Fruit fly (Drosophila melanogaster) whole organism, embryonic: ENCODE data around the gene CG1136.

Source experiments
- Abd-B ChIP-seq: fragments of 200-800 bp; sonication (Bioruptor generic); optimal IDR thresholded peaks from 2 replicates; lab custom pipeline; 2018; ENCODE audit warnings: missing biosample characterization, mild to moderate bottlenecking, missing genetic modification characterization, moderate library complexity
- B-H2 ChIP-seq: fragments of 200-800 bp; sonication (Bioruptor generic); optimal IDR thresholded peaks from 2 replicates; lab custom pipeline; 2018; ENCODE audit warnings: missing biosample characterization, mild to moderate bottlenecking, missing genetic modification characterization
- CG10979 ChIP-seq: fragments of 200-800 bp; sonication (Bioruptor generic); optimal IDR thresholded peaks from 2 replicates; lab custom pipeline; 2018; ENCODE audit warnings: missing biosample characterization, mild to moderate bottlenecking, missing genetic modification characterization, moderate library complexity
- CG12659 ChIP-seq: fragments of 200-800 bp; sonication (Bioruptor generic); optimal IDR thresholded peaks from 3 replicates; lab custom pipeline; 2017; ENCODE audit warnings: mild to moderate bottlenecking, missing biosample characterization, missing genetic modification reagents, missing genetic modification characterization
- CG12744 ChIP-seq: fragments of 200-800 bp; sonication (Bioruptor generic); optimal IDR thresholded peaks from 2 replicates; lab custom pipeline; 2016; ENCODE audit warnings: missing biosample characterization, missing genetic modification characterization
- CG13123 ChIP-seq: fragments of 200-800 bp; sonication (Bioruptor generic); optimal IDR thresholded peaks from 2 replicates; lab custom pipeline; 2016; ENCODE audit warnings: missing biosample characterization, missing genetic modification characterization
- CG13296 ChIP-seq: fragments of 200-800 bp; sonication (Bioruptor generic); optimal IDR thresholded peaks from 3 replicates; lab custom pipeline; 2018; ENCODE audit warnings: missing biosample characterization, mild to moderate bottlenecking, missing genetic modification characterization
- CG14014 ChIP-seq: fragments of 200-800 bp; sonication (Bioruptor generic); IDR thresholded peaks from 2 replicates; pipeline ENCODE4 v1.3.6; 2022; ENCODE audit warnings: missing biosample characterization, missing genetic modification characterization
- CG15601 ChIP-seq: fragments of 200-800 bp; sonication (Bioruptor generic); optimal IDR thresholded peaks from 3 replicates; lab custom pipeline; 2019; ENCODE audit warnings: missing biosample characterization, mild to moderate bottlenecking, missing genetic modification characterization, moderate library complexity
- CG18262 ChIP-seq: fragments of 200-800 bp; optimal IDR thresholded peaks from 3 replicates; lab custom pipeline; 2019; ENCODE audit warnings: missing biosample characterization, mild to moderate bottlenecking, missing genetic modification characterization, moderate library complexity
- CG1832 ChIP-seq: fragments of 200-800 bp; sonication (Bioruptor generic); optimal IDR thresholded peaks from 2 replicates; lab custom pipeline; 2017; ENCODE audit warnings: missing biosample characterization, mild to moderate bottlenecking, missing genetic modification characterization, inconsistent platforms
- CG2712 ChIP-seq: fragments of 200-800 bp; optimal IDR thresholded peaks from 3 replicates; lab custom pipeline; 2019; ENCODE audit warnings: missing biosample characterization, mild to moderate bottlenecking, missing genetic modification characterization, moderate library complexity
- CG2875 ChIP-seq: fragments of 200-800 bp; sonication (Bioruptor generic); optimal IDR thresholded peaks from 2 replicates; lab custom pipeline; 2017; ENCODE audit warnings: missing biosample characterization, mild to moderate bottlenecking, missing genetic modification characterization, missing genetic modification reagents
- CG31365 ChIP-seq: fragments of 200-800 bp; sonication (Bioruptor generic); optimal IDR thresholded peaks from 2 replicates; lab custom pipeline; 2018; ENCODE audit warnings: missing biosample characterization, mild to moderate bottlenecking, missing genetic modification characterization
- CG31441 ChIP-seq: fragments of 200-800 bp; sonication (Bioruptor generic); IDR thresholded peaks from 2 replicates; pipeline ENCODE4 v1.3.6; 2022; ENCODE audit warnings: missing biosample characterization, missing genetic modification characterization
- CG3281 ChIP-seq: fragments of 200-800 bp; sonication (Bioruptor generic); optimal IDR thresholded peaks from 3 replicates; lab custom pipeline; 2017; ENCODE audit warnings: missing biosample characterization, mild to moderate bottlenecking, missing genetic modification characterization
- CG5245 ChIP-seq: fragments of 200-800 bp; sonication (Bioruptor generic); optimal IDR thresholded peaks from 3 replicates; lab custom pipeline; 2016; ENCODE audit warnings: missing biosample characterization, missing genetic modification characterization
- CG6765 ChIP-seq: fragments of 200-800 bp; sonication (Bioruptor generic); optimal IDR thresholded peaks from 3 replicates; lab custom pipeline; 2017; ENCODE audit warnings: missing biosample characterization, mild to moderate bottlenecking, missing genetic modification characterization
- CG7987 ChIP-seq: fragments of 200-800 bp; sonication (Bioruptor generic); optimal IDR thresholded peaks from 2 replicates; lab custom pipeline; 2018; ENCODE audit warnings: missing biosample characterization, mild to moderate bottlenecking, missing genetic modification characterization, moderate library complexity
- CHES-1-like ChIP-seq: fragments of 200-800 bp; sonication (Bioruptor generic); optimal IDR thresholded peaks from 2 replicates; lab custom pipeline; 2016; ENCODE audit warnings: missing biosample characterization, missing genetic modification characterization
- H15 ChIP-seq: fragments of 200-800 bp; sonication (Bioruptor generic); IDR thresholded peaks from 3 replicates; pipeline ENCODE4 v1.3.6; 2022; ENCODE audit warnings: missing biosample characterization, missing genetic modification characterization
- HLH4C ChIP-seq: fragments of 200-800 bp; sonication (Bioruptor generic); IDR thresholded peaks from 3 replicates; pipeline ENCODE4 v1.3.6; 2022; ENCODE audit warnings: missing biosample characterization, missing genetic modification characterization; ENCODE audit not compliant: partially characterized antibody
- NFAT ChIP-seq: fragments of 200-800 bp; sonication (Bioruptor generic); IDR thresholded peaks from 2 replicates; pipeline ENCODE4 v1.3.6; 2022; ENCODE audit warnings: missing biosample characterization, missing genetic modification characterization
- Nf-YB ChIP-seq: fragments of 200-800 bp; sonication (Bioruptor generic); optimal IDR thresholded peaks from 3 replicates; lab custom pipeline; 2019; ENCODE audit warnings: missing biosample characterization, mild to moderate bottlenecking, missing genetic modification characterization, moderate library complexity
- NfI ChIP-seq: fragments of 200-800 bp; sonication (Bioruptor generic); optimal IDR thresholded peaks from 3 replicates; lab custom pipeline; 2018; ENCODE audit warnings: missing biosample characterization, mild to moderate bottlenecking, missing genetic modification characterization, moderate library complexity
- Ptx1 ChIP-seq: fragments of 200-800 bp; sonication (Bioruptor generic); IDR thresholded peaks from 2 replicates; pipeline ENCODE4 v1.3.6; 2022; ENCODE audit warnings: missing biosample characterization, missing genetic modification characterization
- Sox100B ChIP-seq: fragments of 200-800 bp; sonication (Bioruptor generic); optimal IDR thresholded peaks from 3 replicates; lab custom pipeline; 2018; ENCODE audit warnings: missing biosample characterization, mild to moderate bottlenecking, missing genetic modification characterization
- Sox102F ChIP-seq: fragments of 200-800 bp; sonication (Bioruptor generic); optimal IDR thresholded peaks from 2 replicates; lab custom pipeline; 2018; ENCODE audit warnings: missing biosample characterization, mild to moderate bottlenecking, missing genetic modification characterization, moderate library complexity
- Tbp ChIP-seq: fragments of >200 bp; optimal IDR thresholded peaks from 2 replicates; lab custom pipeline; 2018; ENCODE audit warnings: missing biosample characterization, missing genetic modification characterization
- Vsx1 ChIP-seq: fragments of 200-800 bp; sonication (Bioruptor generic); optimal IDR thresholded peaks from 2 replicates; lab custom pipeline; 2017; ENCODE audit warnings: missing biosample characterization, mild to moderate bottlenecking, missing genetic modification characterization, missing genetic modification reagents
- abd-A ChIP-seq: fragments of 200-800 bp; sonication (Bioruptor generic); optimal IDR thresholded peaks from 3 replicates; lab custom pipeline; 2019; ENCODE audit warnings: missing biosample characterization, mild to moderate bottlenecking, missing genetic modification characterization, moderate library complexity
- amos ChIP-seq: fragments of 200-800 bp; sonication (Bioruptor generic); IDR thresholded peaks from 2 replicates; pipeline ENCODE4 v1.3.6; 2022; ENCODE audit warnings: missing biosample characterization, missing genetic modification characterization; ENCODE audit not compliant: partially characterized antibody
- bbx ChIP-seq: fragments of 200-800 bp; sonication (Bioruptor generic); IDR thresholded peaks from 2 replicates; pipeline ENCODE4 v1.3.6; 2022; ENCODE audit warnings: missing biosample characterization, missing genetic modification characterization; ENCODE audit not compliant: partially characterized antibody
- chn ChIP-seq: fragments of 200-800 bp; sonication (Bioruptor generic); optimal IDR thresholded peaks from 2 replicates; lab custom pipeline; 2016; ENCODE audit warnings: missing biosample characterization, missing genetic modification characterization
- dysf ChIP-seq: fragments of 200-800 bp; sonication (Bioruptor generic); IDR thresholded peaks from 3 replicates; pipeline ENCODE4 v1.3.6; 2022; ENCODE audit warnings: missing biosample characterization, missing genetic modification characterization
- ems ChIP-seq: fragments of 200-800 bp; sonication (Bioruptor generic); optimal IDR thresholded peaks from 3 replicates; lab custom pipeline; 2016; ENCODE audit warnings: missing biosample characterization, missing genetic modification characterization
- grau ChIP-seq: fragments of 200-800 bp; optimal IDR thresholded peaks from 3 replicates; lab custom pipeline; 2019; ENCODE audit warnings: missing biosample characterization, mild to moderate bottlenecking, missing genetic modification characterization, moderate library complexity
- hth ChIP-seq: fragments of >200 bp; optimal IDR thresholded peaks from 2 replicates; lab custom pipeline; 2017; ENCODE audit warnings: inconsistent platforms
- kah ChIP-seq: fragments of 200-800 bp; sonication (Bioruptor generic); optimal IDR thresholded peaks from 2 replicates; lab custom pipeline; 2018; ENCODE audit warnings: missing biosample characterization, mild to moderate bottlenecking, missing genetic modification characterization
- knrl ChIP-seq: fragments of 200-800 bp; sonication (Bioruptor generic); IDR thresholded peaks from 3 replicates; pipeline ENCODE4 v1.3.6; 2022; ENCODE audit warnings: missing biosample characterization, missing genetic modification characterization; ENCODE audit not compliant: partially characterized antibody
- nau ChIP-seq: fragments of 200-800 bp; sonication (Bioruptor generic); optimal IDR thresholded peaks from 3 replicates; lab custom pipeline; 2017; ENCODE audit warnings: missing biosample characterization, mild to moderate bottlenecking, missing genetic modification characterization, missing genetic modification reagents
- nmo ChIP-seq: fragments of 200-800 bp; sonication (Bioruptor generic); optimal IDR thresholded peaks from 2 replicates; lab custom pipeline; 2018; ENCODE audit warnings: missing biosample characterization, mild to moderate bottlenecking, missing genetic modification characterization, moderate library complexity
- oc ChIP-seq: fragments of 200-800 bp; sonication (Bioruptor generic); optimal IDR thresholded peaks from 2 replicates; lab custom pipeline; 2018; ENCODE audit warnings: missing biosample characterization, mild to moderate bottlenecking, missing genetic modification characterization, moderate library complexity
- pan ChIP-seq, 4 experiments: fragments of >200 bp in 3 of 4; fragments of 200-800 bp in 1 of 4; sonication (Bioruptor generic) in 1 of 4; optimal IDR thresholded peaks in 3 of 4; IDR thresholded peaks in 1 of 4; 2 replicates each; pipeline versions ENCODE4 v1.3.6 to Lab custom; 2017 to 2022; ENCODE audit warnings: missing biosample characterization in 2 of 4, missing genetic modification characterization in 2 of 4, mixed read lengths in 1 of 4
- pfk ChIP-seq: fragments of 200-800 bp; sonication (Bioruptor generic); optimal IDR thresholded peaks from 2 replicates; lab custom pipeline; 2018; ENCODE audit warnings: missing biosample characterization, mild to moderate bottlenecking, missing genetic modification characterization, moderate library complexity
- phol ChIP-seq: fragments of 200-800 bp; sonication (Bioruptor generic); optimal IDR thresholded peaks from 3 replicates; lab custom pipeline; 2018; ENCODE audit warnings: missing biosample characterization, mild to moderate bottlenecking, missing genetic modification characterization, moderate library complexity
- stwl ChIP-seq: fragments of 200-800 bp; sonication (Bioruptor generic); optimal IDR thresholded peaks from 3 replicates; lab custom pipeline; 2018; ENCODE audit warnings: missing biosample characterization, mild to moderate bottlenecking, missing genetic modification characterization, moderate library complexity
- wek ChIP-seq: fragments of 200-800 bp; sonication (Bioruptor generic); optimal IDR thresholded peaks from 3 replicates; lab custom pipeline; 2018; ENCODE audit warnings: missing biosample characterization, mild to moderate bottlenecking, missing genetic modification characterization, moderate library complexity

The CG1136 gene

DNA sequence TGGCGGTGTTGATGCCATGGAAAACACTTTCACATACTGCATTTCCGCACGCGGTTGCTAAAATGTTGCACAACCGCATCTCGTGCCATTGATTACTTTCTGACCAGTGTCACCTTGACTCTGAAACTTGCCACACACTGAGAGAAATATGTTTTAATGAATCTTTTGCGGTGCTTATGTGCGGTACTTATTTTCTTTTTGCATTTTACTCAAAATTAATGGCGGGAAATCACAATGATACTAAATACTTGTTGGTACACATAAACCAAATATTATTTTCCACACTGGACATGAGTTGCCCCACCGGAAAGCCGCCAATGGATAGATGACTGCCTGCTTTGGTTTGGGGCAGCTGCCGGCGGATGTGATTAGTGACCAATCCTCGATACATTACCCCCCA is 10.4 kb downstream of the CG1136 start (continued):
- TF ChIP-seq stwl, result no peak
- no peak for TF ChIP-seq Vsx1 (GFP tag; lab: Kevin White, UChicago)
- TF ChIP-seq HLH4C (GFP tag; lab: Robert Waterston, UW), result no peak
- no peak for TF ChIP-seq Tbp (GFP tag; lab: Kevin White, UChicago)

DNA sequence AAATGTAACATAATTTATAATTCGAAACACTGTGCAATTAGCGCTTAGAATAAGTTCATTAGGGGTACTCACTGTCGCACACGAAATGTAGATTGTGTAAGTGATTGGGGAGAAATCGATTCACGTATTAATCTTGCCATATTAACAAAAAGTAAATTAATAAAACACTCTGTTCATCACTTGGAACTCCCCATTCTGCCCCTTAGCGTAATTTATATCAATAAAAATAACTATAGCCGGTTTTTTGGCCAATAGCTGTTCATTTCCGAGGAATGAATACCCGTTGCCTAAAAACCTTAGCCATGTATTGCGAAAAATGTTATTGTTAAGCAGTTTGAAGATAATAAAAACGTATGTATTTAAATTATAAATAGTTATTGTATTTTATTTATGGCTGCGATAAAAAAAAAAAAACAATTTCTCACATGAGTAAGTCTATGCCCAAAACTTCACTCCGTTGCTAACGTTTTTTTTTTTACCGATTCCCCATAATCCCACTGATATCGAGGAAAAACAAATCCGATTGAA is 13.0 kb downstream of the CG1136 start, which contains the start of gene Ugt305A1:
Gene Ugt305A1 (plus strand): TSS at position 478 of the 528 bp plus-strand sequence.
- TF ChIP-seq wek (GFP tag; lab: Kevin White, UChicago), result peak; percentile 50
- TF ChIP-seq CG7987 (GFP tag; lab: Kevin White, UChicago), result no peak
- no peak for TF ChIP-seq CG6765 (GFP tag; lab: Kevin White, UChicago)
- no peak for TF ChIP-seq CHES-1-like (GFP tag; lab: Kevin White, UChicago)
- TF ChIP-seq phol (tag; lab: Kevin White, UChicago), result no peak
- TF ChIP-seq Nf-YB (GFP tag; lab: Kevin White, UChicago), result no peak
- TF ChIP-seq ems (GFP tag; lab: Kevin White, UChicago), result no peak
- 0 out of 2 replicates have a peak, but pooled peaks have one; percentile 11 for TF ChIP-seq CG31441 (GFP tag; lab: Robert Waterston, UW)
- no peak for TF ChIP-seq hth (lab: Kevin White, UChicago)
- TF ChIP-seq oc (tag; lab: Kevin White, UChicago), result no peak
- no peak for TF ChIP-seq pfk
- no peak for TF ChIP-seq nau (GFP tag; lab: Kevin White, UChicago)
- peak; percentile 5 for TF ChIP-seq CG10979 (tag; lab: Kevin White, UChicago)
- peak; percentile 28; the same call in 1 of the 2 replicates for TF ChIP-seq Ptx1
- TF ChIP-seq B-H2 (GFP tag; lab: Kevin White, UChicago), result no peak
- TF ChIP-seq kah, result no peak
- no peak for TF ChIP-seq CG13296 (GFP tag; lab: Kevin White, UChicago)
- no peak for TF ChIP-seq NfI
- no peak for TF ChIP-seq pan (optimal IDR thresholded peaks at IDR 0.05; lab: Kevin White, UChicago)
- TF ChIP-seq pan (GFP tag; optimal IDR thresholded peaks at IDR 0.05 in 1 of 2, IDR thresholded peaks at IDR 0.05 in 1 of 2), result no peak
- no peak for TF ChIP-seq nmo
- TF ChIP-seq CG5245, result no peak
- no peak for TF ChIP-seq amos (GFP tag; lab: Robert Waterston, UW)
- TF ChIP-seq H15, result no peak
- no peak for TF ChIP-seq CG13123 (GFP tag; lab: Kevin White, UChicago)
- no peak for TF ChIP-seq Abd-B
- no peak for TF ChIP-seq CG3281 (GFP tag; lab: Kevin White, UChicago)
- no peak for TF ChIP-seq CG31365 (tag; lab: Kevin White, UChicago)
- TF ChIP-seq grau (tag; lab: Kevin White, UChicago), result no peak
- no peak for TF ChIP-seq CG14014 (GFP tag; lab: Robert Waterston, UW)
- TF ChIP-seq Sox100B (GFP tag; lab: Kevin White, UChicago), result no peak
- TF ChIP-seq CG1832, result no peak
- TF ChIP-seq Sox102F, result peak; percentile 31
- no peak for TF ChIP-seq abd-A (tag; lab: Kevin White, UChicago)
- TF ChIP-seq CG15601 (tag; lab: Kevin White, UChicago), result no peak
- TF ChIP-seq chn, result no peak
- TF ChIP-seq dysf (GFP tag; lab: Robert Waterston, UW), result 0 out of 3 replicates have a peak, but pooled peaks have one; percentile 19
- TF ChIP-seq CG2875 (GFP tag; lab: Kevin White, UChicago), result no peak
- TF ChIP-seq CG2712 (tag; lab: Kevin White, UChicago), result no peak
- TF ChIP-seq CG12744 (GFP tag; lab: Kevin White, UChicago), result no peak
- TF ChIP-seq CG18262 (tag; lab: Kevin White, UChicago), result no peak
- TF ChIP-seq knrl (GFP tag; lab: Robert Waterston, UW), result no peak
- no peak for TF ChIP-seq bbx (GFP tag; lab: Robert Waterston, UW)
- TF ChIP-seq NFAT, result no peak
- TF ChIP-seq CG12659 (GFP tag; lab: Kevin White, UChicago), result peak; percentile 11
